Fruit fly (Drosophila melanogaster) whole organism, embryonic: ENCODE data around the gene CG6628.

Source experiments
- Aef1 ChIP-seq: fragments of 200-800 bp; sonication (Bioruptor generic); IDR thresholded peaks from 3 replicates; pipeline ENCODE4 v1.3.6; 2022; ENCODE audit warnings: missing biosample characterization, missing genetic modification characterization
- CG10462 ChIP-seq: fragments of 200-800 bp; sonication (Bioruptor generic); optimal IDR thresholded peaks from 2 replicates; lab custom pipeline; 2016; ENCODE audit warnings: missing biosample characterization, missing genetic modification characterization
- CG11723 ChIP-seq: fragments of 200-800 bp; sonication (Bioruptor generic); optimal IDR thresholded peaks from 2 replicates; lab custom pipeline; 2017; ENCODE audit warnings: missing biosample characterization, mild to moderate bottlenecking, missing genetic modification characterization
- CG13894 ChIP-seq: fragments of 200-800 bp; sonication (Bioruptor generic); optimal IDR thresholded peaks from 3 replicates; lab custom pipeline; 2018; ENCODE audit warnings: missing biosample characterization, mild to moderate bottlenecking, missing genetic modification characterization, moderate library complexity
- CG16779 ChIP-seq: fragments of 200-800 bp; sonication (Bioruptor generic); IDR thresholded peaks from 2 replicates; pipeline ENCODE4 v1.3.6; 2022; ENCODE audit warnings: missing biosample characterization, missing genetic modification characterization
- CG17361 ChIP-seq: fragments of 200-800 bp; sonication (Bioruptor generic); IDR thresholded peaks from 3 replicates; pipeline ENCODE4 v1.3.6; 2022; ENCODE audit warnings: missing biosample characterization, missing genetic modification characterization
- CG2202 ChIP-seq: fragments of 200-800 bp; sonication (Bioruptor generic); optimal IDR thresholded peaks from 2 replicates; lab custom pipeline; 2018; ENCODE audit warnings: missing biosample characterization, mild to moderate bottlenecking, missing genetic modification characterization
- CG2889 ChIP-seq: fragments of 200-800 bp; sonication (Bioruptor generic); IDR thresholded peaks from 3 replicates; pipeline ENCODE4 v1.3.6; 2022; ENCODE audit warnings: missing biosample characterization, missing genetic modification characterization
- CG34376 ChIP-seq: fragments of 200-800 bp; sonication (Bioruptor generic); optimal IDR thresholded peaks from 2 replicates; lab custom pipeline; 2018; ENCODE audit warnings: missing biosample characterization, mild to moderate bottlenecking, missing genetic modification characterization
- CG6175 ChIP-seq: fragments of 200-800 bp; sonication (Bioruptor generic); IDR thresholded peaks from 3 replicates; pipeline ENCODE4 v1.3.6; 2022; ENCODE audit warnings: missing biosample characterization, missing genetic modification characterization
- CG6791 ChIP-seq: fragments of 200-800 bp; sonication (Bioruptor generic); IDR thresholded peaks from 3 replicates; pipeline ENCODE4 v1.3.6; 2022; ENCODE audit warnings: missing biosample characterization, missing genetic modification characterization; ENCODE audit not compliant: partially characterized antibody
- CG6813 ChIP-seq: fragments of 200-800 bp; sonication (Bioruptor generic); optimal IDR thresholded peaks from 2 replicates; lab custom pipeline; 2017; ENCODE audit warnings: missing biosample characterization, missing genetic modification characterization, mild to moderate bottlenecking, moderate library complexity, missing genetic modification reagents
- CG8944 ChIP-seq: fragments of 200-800 bp; sonication (Bioruptor generic); optimal IDR thresholded peaks from 3 replicates; lab custom pipeline; 2016; ENCODE audit warnings: missing biosample characterization, missing genetic modification characterization
- D19B ChIP-seq: fragments of 200-800 bp; sonication (Bioruptor generic); optimal IDR thresholded peaks from 2 replicates; lab custom pipeline; 2017; ENCODE audit warnings: missing biosample characterization, mild to moderate bottlenecking, missing genetic modification characterization
- Dip2 ChIP-seq: fragments of 200-800 bp; sonication (Bioruptor generic); IDR thresholded peaks from 2 replicates; pipeline ENCODE4 v1.3.6; 2022; ENCODE audit warnings: missing biosample characterization, missing genetic modification characterization
- E2f1 ChIP-seq: fragments of 200-800 bp; sonication (Bioruptor generic); IDR thresholded peaks from 2 replicates; pipeline ENCODE4 v1.3.6; 2022; ENCODE audit warnings: missing biosample characterization, missing genetic modification characterization
- HLH3B ChIP-seq: fragments of 200-800 bp; sonication (Bioruptor generic); IDR thresholded peaks from 2 replicates; pipeline ENCODE4 v1.3.6; 2022; ENCODE audit warnings: missing biosample characterization, missing genetic modification characterization
- HLHmδ ChIP-seq: fragments of 200-800 bp; sonication (Bioruptor generic); optimal IDR thresholded peaks from 2 replicates; lab custom pipeline; 2018; ENCODE audit warnings: missing biosample characterization, mild to moderate bottlenecking, missing genetic modification characterization, moderate library complexity
- Lhr ChIP-seq: fragments of 200-800 bp; sonication (Bioruptor generic); optimal IDR thresholded peaks from 3 replicates; lab custom pipeline; 2017; ENCODE audit warnings: mild to moderate bottlenecking, missing biosample characterization, missing genetic modification reagents, missing genetic modification characterization
- MTF-1 ChIP-seq: fragments of 200-800 bp; sonication (Bioruptor generic); optimal IDR thresholded peaks from 2 replicates; lab custom pipeline; 2018; ENCODE audit warnings: missing biosample characterization, mild to moderate bottlenecking, missing genetic modification characterization, borderline replicate concordance
- Med ChIP-seq: fragments of 200-800 bp; sonication (Bioruptor generic); peaks from one replicate; lab custom pipeline; 2016; ENCODE audit warnings: missing biosample characterization, missing genetic modification characterization, mild to moderate bottlenecking, inconsistent platforms, moderate library complexity
- Myb ChIP-seq: fragments of 200-800 bp; sonication (Bioruptor generic); optimal IDR thresholded peaks from 2 replicates; lab custom pipeline; 2016; ENCODE audit warnings: missing biosample characterization, missing genetic modification characterization
- NfI ChIP-seq: fragments of 200-800 bp; sonication (Bioruptor generic); optimal IDR thresholded peaks from 3 replicates; lab custom pipeline; 2018; ENCODE audit warnings: missing biosample characterization, mild to moderate bottlenecking, missing genetic modification characterization, moderate library complexity
- Sox100B ChIP-seq: fragments of 200-800 bp; sonication (Bioruptor generic); optimal IDR thresholded peaks from 3 replicates; lab custom pipeline; 2018; ENCODE audit warnings: missing biosample characterization, mild to moderate bottlenecking, missing genetic modification characterization
- Sry-δ ChIP-seq: fragments of 200-800 bp; sonication (Bioruptor generic); optimal IDR thresholded peaks from 2 replicates; lab custom pipeline; 2016; ENCODE audit warnings: missing biosample characterization, missing genetic modification characterization
- Vsx1 ChIP-seq: fragments of 200-800 bp; sonication (Bioruptor generic); optimal IDR thresholded peaks from 2 replicates; lab custom pipeline; 2017; ENCODE audit warnings: missing biosample characterization, mild to moderate bottlenecking, missing genetic modification characterization, missing genetic modification reagents
- Xbp1 ChIP-seq: fragments of 200-800 bp; sonication (Bioruptor generic); optimal IDR thresholded peaks from 3 replicates; lab custom pipeline; 2016; ENCODE audit warnings: missing biosample characterization, mild to moderate bottlenecking, missing genetic modification characterization
- YL-1 ChIP-seq: fragments of 200-800 bp; sonication (Bioruptor generic); optimal IDR thresholded peaks from 3 replicates; lab custom pipeline; 2017; ENCODE audit warnings: missing biosample characterization, mild to moderate bottlenecking, missing genetic modification characterization
- ara ChIP-seq: fragments of 200-800 bp; sonication (Bioruptor generic); IDR thresholded peaks from 2 replicates; pipeline ENCODE4 v1.3.6; 2022; ENCODE audit warnings: missing biosample characterization, missing genetic modification characterization
- cg ChIP-seq: fragments of 200-800 bp; sonication (Bioruptor generic); optimal IDR thresholded peaks from 3 replicates; lab custom pipeline; 2019; ENCODE audit warnings: missing biosample characterization, mild to moderate bottlenecking, missing genetic modification characterization, moderate library complexity
- corto ChIP-seq: fragments of 200-800 bp; sonication (Bioruptor generic); optimal IDR thresholded peaks from 2 replicates; lab custom pipeline; 2016; ENCODE audit warnings: missing biosample characterization, mild to moderate bottlenecking, missing genetic modification characterization, moderate library complexity
- crol ChIP-seq: fragments of 200-800 bp; sonication (Bioruptor generic); IDR thresholded peaks from 2 replicates; pipeline ENCODE4 v1.3.6; 2022; ENCODE audit warnings: missing biosample characterization, missing genetic modification characterization
- dimm ChIP-seq: fragments of 200-800 bp; sonication (Bioruptor generic); IDR thresholded peaks from 2 replicates; pipeline ENCODE4 v1.3.6; 2022; ENCODE audit warnings: missing biosample characterization, missing genetic modification characterization
- disco-r ChIP-seq: fragments of 200-800 bp; sonication (Bioruptor generic); optimal IDR thresholded peaks from 2 replicates; lab custom pipeline; 2016; ENCODE audit warnings: missing biosample characterization, missing genetic modification characterization
- dmrt11E ChIP-seq: fragments of 200-800 bp; sonication (Bioruptor generic); optimal IDR thresholded peaks from 3 replicates; lab custom pipeline; 2018; ENCODE audit warnings: missing biosample characterization, mild to moderate bottlenecking, missing genetic modification characterization, moderate library complexity
- fd64A ChIP-seq: fragments of 200-800 bp; sonication (Bioruptor generic); optimal IDR thresholded peaks from 3 replicates; lab custom pipeline; 2018; ENCODE audit warnings: missing biosample characterization, mild to moderate bottlenecking, missing genetic modification characterization
- gcm2 ChIP-seq: fragments of 200-800 bp; sonication (Bioruptor generic); optimal IDR thresholded peaks from 2 replicates; lab custom pipeline; 2016; ENCODE audit warnings: missing biosample characterization, missing genetic modification characterization
- grn ChIP-seq: fragments of 200-800 bp; sonication (Bioruptor generic); optimal IDR thresholded peaks from 3 replicates; lab custom pipeline; 2017; ENCODE audit warnings: missing biosample characterization, missing genetic modification characterization
- gsb-n ChIP-seq: fragments of 200-800 bp; sonication (Bioruptor generic); optimal IDR thresholded peaks from 3 replicates; lab custom pipeline; 2018; ENCODE audit warnings: missing biosample characterization, mild to moderate bottlenecking, missing genetic modification characterization
- ham ChIP-seq: fragments of 200-800 bp; sonication (Bioruptor generic); IDR thresholded peaks from 2 replicates; pipeline ENCODE4 v1.3.6; 2022; ENCODE audit warnings: missing biosample characterization, missing genetic modification characterization
- ken ChIP-seq: fragments of 200-800 bp; sonication (Bioruptor generic); IDR thresholded peaks from 3 replicates; pipeline ENCODE4 v1.3.6; 2022; ENCODE audit warnings: missing biosample characterization, missing genetic modification characterization
- klu ChIP-seq: fragments of 200-800 bp; sonication (Bioruptor generic); IDR thresholded peaks from 2 replicates; pipeline ENCODE4 v1.3.6; 2022; ENCODE audit warnings: missing biosample characterization, missing genetic modification characterization
- knrl ChIP-seq: fragments of 200-800 bp; sonication (Bioruptor generic); IDR thresholded peaks from 3 replicates; pipeline ENCODE4 v1.3.6; 2022; ENCODE audit warnings: missing biosample characterization, missing genetic modification characterization; ENCODE audit not compliant: partially characterized antibody
- oc ChIP-seq: fragments of 200-800 bp; sonication (Bioruptor generic); optimal IDR thresholded peaks from 2 replicates; lab custom pipeline; 2018; ENCODE audit warnings: missing biosample characterization, mild to moderate bottlenecking, missing genetic modification characterization, moderate library complexity
- psq ChIP-seq: fragments of 200-800 bp; sonication (Bioruptor generic); optimal IDR thresholded peaks from 2 replicates; lab custom pipeline; 2017; ENCODE audit warnings: missing biosample characterization, missing genetic modification characterization
- seq ChIP-seq: fragments of 200-800 bp; sonication (Bioruptor generic); IDR thresholded peaks from 2 replicates; pipeline ENCODE4 v1.3.6; 2022; ENCODE audit warnings: missing biosample characterization, missing genetic modification characterization
- sim ChIP-seq: fragments of 200-800 bp; sonication (Bioruptor generic); IDR thresholded peaks from 2 replicates; pipeline ENCODE4 v1.3.6; 2022; ENCODE audit warnings: missing biosample characterization, missing genetic modification characterization
- slbo ChIP-seq: fragments of 200-800 bp; sonication (Bioruptor generic); IDR thresholded peaks from 2 replicates; pipeline ENCODE4 v1.3.6; 2022; ENCODE audit warnings: missing biosample characterization, missing genetic modification characterization
- ttk ChIP-seq: fragments of 200-800 bp; sonication (Bioruptor generic); IDR thresholded peaks from 2 replicates; pipeline ENCODE4 v2.1.2; 2022; ENCODE audit warnings: missing biosample characterization, missing genetic modification characterization
- wdn ChIP-seq: fragments of 200-800 bp; sonication (Bioruptor generic); IDR thresholded peaks from 2 replicates; pipeline ENCODE4 v1.3.6; 2022; ENCODE audit warnings: missing biosample characterization, missing genetic modification characterization
- yki ChIP-seq: fragments of >200 bp; optimal IDR thresholded peaks from 3 replicates; lab custom pipeline; 2018
- zen2 ChIP-seq: fragments of 200-800 bp; sonication (Bioruptor generic); IDR thresholded peaks from 3 replicates; pipeline ENCODE4 v1.3.6; 2022; ENCODE audit warnings: missing biosample characterization, missing genetic modification characterization; ENCODE audit not compliant: partially characterized antibody

CG6628 gene

DNA sequence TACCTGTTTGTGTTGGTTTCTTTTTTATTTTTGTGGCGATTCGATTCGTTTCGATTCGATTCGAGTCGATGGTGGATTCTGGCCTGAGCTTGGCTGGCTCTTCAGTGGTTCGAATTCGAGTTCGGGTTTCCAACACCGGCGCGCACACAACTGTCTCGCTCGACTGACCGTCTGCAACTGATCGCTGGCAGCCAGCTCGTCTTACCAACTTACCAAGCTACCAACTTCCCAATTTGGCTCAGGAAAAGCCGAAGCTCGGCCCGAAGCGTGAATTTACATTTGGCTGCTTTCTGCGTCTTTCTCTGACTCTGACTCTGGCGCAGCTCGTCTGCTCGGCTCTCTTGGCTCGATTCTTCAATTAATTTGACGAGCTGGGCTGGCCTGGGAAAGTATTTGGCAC is 34.8 kb upstream of the CG6628 start, which contains the start of gene ect (continued):
- TF ChIP-seq corto (GFP tag; lab: Kevin White, UChicago), result no peak
- no peak for TF ChIP-seq E2f1 (GFP tag; lab: Robert Waterston, UW)
- no peak for TF ChIP-seq zen2 (GFP tag; lab: Robert Waterston, UW)
- TF ChIP-seq sim, result no peak
- 0 out of 3 replicates have a peak, but pooled peaks have one; percentile 44 for TF ChIP-seq CG6175 (GFP tag; lab: Robert Waterston, UW)
- no peak for TF ChIP-seq CG34376 (GFP tag; lab: Kevin White, UChicago)
- TF ChIP-seq Sox100B (GFP tag; lab: Kevin White, UChicago), result no peak
- no peak for TF ChIP-seq MTF-1 (GFP tag; lab: Kevin White, UChicago)
- no peak for TF ChIP-seq CG8944 (GFP tag; lab: Kevin White, UChicago)
- no peak for TF ChIP-seq oc
- no peak for TF ChIP-seq HLH3B (GFP tag; lab: Robert Waterston, UW)
- TF ChIP-seq Myb (GFP tag; lab: Kevin White, UChicago), result no peak
- TF ChIP-seq ttk (GFP tag; lab: Robert Waterston, UW), result peak; percentile 24; the same call in 1 of the 2 replicates
- TF ChIP-seq Aef1 (GFP tag; lab: Robert Waterston, UW), result no peak
- TF ChIP-seq Lhr (GFP tag; lab: Kevin White, UChicago), result no peak
- 0 out of 2 replicates have a peak, but pooled peaks have one; percentile 22 for TF ChIP-seq slbo (GFP tag; lab: Robert Waterston, UW)
- no peak for TF ChIP-seq Dip2
- no peak for TF ChIP-seq seq (GFP tag; lab: Robert Waterston, UW)
- TF ChIP-seq gcm2, result no peak
- no peak for TF ChIP-seq gsb-n (tag; lab: Kevin White, UChicago)
- no peak for TF ChIP-seq yki (lab: Kevin White, UChicago)
- no peak for TF ChIP-seq CG13894 (tag; lab: Kevin White, UChicago)
- TF ChIP-seq CG10462 (GFP tag; lab: Kevin White, UChicago), result no peak
- TF ChIP-seq Vsx1 (GFP tag; lab: Kevin White, UChicago), result no peak
- TF ChIP-seq CG17361, result no peak
- TF ChIP-seq crol (GFP tag; lab: Robert Waterston, UW), result 0 out of 2 replicates have a peak, but pooled peaks have one; percentile 8
- TF ChIP-seq CG2889 (GFP tag; lab: Robert Waterston, UW), result no peak
- TF ChIP-seq CG6813 (GFP tag; lab: Kevin White, UChicago), result no peak
- 0 out of 3 replicates have a peak, but pooled peaks have one; percentile 36 for TF ChIP-seq ken (GFP tag; lab: Robert Waterston, UW)
- TF ChIP-seq ara (GFP tag; lab: Robert Waterston, UW), result no peak
- no peak for TF ChIP-seq YL-1 (GFP tag; lab: Kevin White, UChicago)
- no peak for TF ChIP-seq ham
- TF ChIP-seq CG6791 (GFP tag; lab: Robert Waterston, UW), result no peak
- no peak for TF ChIP-seq fd64A (GFP tag; lab: Kevin White, UChicago)
- no peak for TF ChIP-seq psq (GFP tag; lab: Kevin White, UChicago)
- TF ChIP-seq D19B (GFP tag; lab: Kevin White, UChicago), result no peak
- no peak for TF ChIP-seq dmrt11E (tag; lab: Kevin White, UChicago)
- TF ChIP-seq NfI (GFP tag; lab: Kevin White, UChicago), result no peak
- TF ChIP-seq CG11723 (GFP tag; lab: Kevin White, UChicago), result no peak
- no peak for TF ChIP-seq Sry-δ (GFP tag; lab: Kevin White, UChicago)
- no peak for TF ChIP-seq Xbp1 (GFP tag; lab: Kevin White, UChicago)
- TF ChIP-seq HLHmδ (GFP tag; lab: Kevin White, UChicago), result no peak
- TF ChIP-seq CG2202, result no peak
- no peak for TF ChIP-seq cg (GFP tag; lab: Kevin White, UChicago)
- TF ChIP-seq klu (GFP tag; lab: Robert Waterston, UW), result no peak
- no peak for TF ChIP-seq grn (GFP tag; lab: Kevin White, UChicago)
- no peak for TF ChIP-seq disco-r
- no peak for TF ChIP-seq dimm (GFP tag; lab: Robert Waterston, UW)
- TF ChIP-seq wdn, result no peak
- TF ChIP-seq knrl (GFP tag; lab: Robert Waterston, UW), result peak; percentile 25; the same call in 1 of the 3 replicates
- peak; percentile 58 for TF ChIP-seq Med (GFP tag; lab: Kevin White, UChicago)
- no peak for TF ChIP-seq CG16779 (GFP tag; lab: Robert Waterston, UW)
